Fruit fly (Drosophila melanogaster): ENCODE data around the gene CG3165.

The CG3165 gene

dm6 chr2L:2957547-2958174 lies 19.3 kb upstream of the CG3165 start:
- TF ChIP-seq Mnt (GFP tag; optimal IDR thresholded peaks at IDR 0.05) (peak; percentile 27), CG5204 (GFP tag; optimal IDR thresholded peaks at IDR 0.05) (peak; percentile 89), CG12768 (GFP tag; optimal IDR thresholded peaks at IDR 0.05) (peak; percentile 92), cic (GFP tag; optimal IDR thresholded peaks at IDR 0.05) (peak; percentile 44), CG11617 (GFP tag; optimal IDR thresholded peaks at IDR 0.05) (peak; percentile 82), cnc (optimal IDR thresholded peaks at IDR 0.05) (no peak), pad (GFP tag; optimal IDR thresholded peaks at IDR 0.05) (peak; percentile 71), CG7045 (GFP tag; optimal IDR thresholded peaks at IDR 0.05) (peak; percentile 89), CG14711 (tag; optimal IDR thresholded peaks at IDR 0.05) (peak; percentile 54), CG33017 (tag; optimal IDR thresholded peaks at IDR 0.05) (peak; percentile 67), Crg-1 (GFP tag; optimal IDR thresholded peaks at IDR 0.05) (peak; percentile 35), tj (GFP tag; optimal IDR thresholded peaks at IDR 0.05) (peak; percentile 33), kay (GFP tag; ENCODE audit: borderline replicate concordance) (no peak), Clk (GFP tag; optimal IDR thresholded peaks at IDR 0.05) (peak; percentile 74), CG7101 (tag; optimal IDR thresholded peaks at IDR 0.05) (peak; percentile 74), ovo (GFP tag; optimal IDR thresholded peaks at IDR 0.05) (peak; percentile 42), Hr96 (GFP tag; optimal IDR thresholded peaks at IDR 0.05) (peak; percentile 85), bab1 (GFP tag; optimal IDR thresholded peaks at IDR 0.05) (peak; percentile 24), CG1620 (GFP tag; optimal IDR thresholded peaks at IDR 0.05) (peak; percentile 60), toe (GFP tag; optimal IDR thresholded peaks at IDR 0.05) (peak; percentile 87)

dm6 chr2L:2958858-2959257 lies 18.1 kb upstream of the CG3165 start:
- no peak for TF ChIP-seq tj (GFP tag; optimal IDR thresholded peaks at IDR 0.05)

dm6 chr2L:2966917-2967316 lies 10.0 kb upstream of the CG3165 start:
- no peak for TF ChIP-seq Hr96 (GFP tag; optimal IDR thresholded peaks at IDR 0.05)
- no peak for TF ChIP-seq CG33017 (tag; optimal IDR thresholded peaks at IDR 0.05)
- TF ChIP-seq CG11617 (GFP tag; optimal IDR thresholded peaks at IDR 0.05): no peak
- no peak for TF ChIP-seq cic (GFP tag; optimal IDR thresholded peaks at IDR 0.05)
- no peak for TF ChIP-seq toe (GFP tag; optimal IDR thresholded peaks at IDR 0.05)
- TF ChIP-seq Mnt (GFP tag; optimal IDR thresholded peaks at IDR 0.05): no peak
- no peak for TF ChIP-seq ovo (GFP tag; optimal IDR thresholded peaks at IDR 0.05)
- no peak for TF ChIP-seq CG7045 (GFP tag; optimal IDR thresholded peaks at IDR 0.05)
- TF ChIP-seq kay (GFP tag; ENCODE audit: borderline replicate concordance): no peak
- no peak for TF ChIP-seq CG5204 (GFP tag; optimal IDR thresholded peaks at IDR 0.05)
- no peak for TF ChIP-seq CG1620 (GFP tag; optimal IDR thresholded peaks at IDR 0.05)
- no peak for TF ChIP-seq CG14711 (tag; optimal IDR thresholded peaks at IDR 0.05)
- no peak for TF ChIP-seq cnc (optimal IDR thresholded peaks at IDR 0.05)
- no peak for TF ChIP-seq Clk (GFP tag; optimal IDR thresholded peaks at IDR 0.05)
- TF ChIP-seq bab1 (GFP tag; optimal IDR thresholded peaks at IDR 0.05): no peak
- TF ChIP-seq CG12768 (GFP tag; optimal IDR thresholded peaks at IDR 0.05): no peak
- TF ChIP-seq Crg-1 (GFP tag; optimal IDR thresholded peaks at IDR 0.05): no peak
- TF ChIP-seq pad (GFP tag; optimal IDR thresholded peaks at IDR 0.05): no peak
- no peak for TF ChIP-seq CG7101 (tag; optimal IDR thresholded peaks at IDR 0.05)
- no peak for TF ChIP-seq tj (GFP tag; optimal IDR thresholded peaks at IDR 0.05)

dm6 chr2L:2969438-2969837 lies 7.5 kb upstream of the CG3165 start, which contains the start of gene Ts:
Gene Ts (minus strand): TSS chr2L:2969638.
- TF ChIP-seq CG33017 (tag; optimal IDR thresholded peaks at IDR 0.05) (no peak), bab1 (GFP tag; optimal IDR thresholded peaks at IDR 0.05) (peak; percentile 34)

dm6 chr2L:2972439-2972936 lies 4.4 kb upstream of the CG3165 start, which contains the start of the genes Rrp1 and gammaTub23C:
Gene Rrp1 (minus strand): TSS chr2L:2972508.
Gene gammaTub23C (plus strand): TSS chr2L:2972891.
- TF ChIP-seq kay (GFP tag; ENCODE audit: borderline replicate concordance) (no peak), cic (GFP tag; optimal IDR thresholded peaks at IDR 0.05) (peak; percentile 47), CG12768 (GFP tag; optimal IDR thresholded peaks at IDR 0.05) (peak; percentile 91), tj (GFP tag; optimal IDR thresholded peaks at IDR 0.05) (peak; percentile 72), CG1620 (GFP tag; optimal IDR thresholded peaks at IDR 0.05) (peak; percentile 84), ovo (GFP tag; optimal IDR thresholded peaks at IDR 0.05) (peak; percentile 87), Crg-1 (GFP tag; optimal IDR thresholded peaks at IDR 0.05) (peak; percentile 81), pad (GFP tag; optimal IDR thresholded peaks at IDR 0.05) (peak; percentile 87), CG33017 (tag; optimal IDR thresholded peaks at IDR 0.05) (peak; percentile 87), bab1 (GFP tag; optimal IDR thresholded peaks at IDR 0.05) (peak; percentile 86), Mnt (GFP tag; optimal IDR thresholded peaks at IDR 0.05) (peak; percentile 83), CG7045 (GFP tag; optimal IDR thresholded peaks at IDR 0.05) (peak; percentile 94), toe (GFP tag; optimal IDR thresholded peaks at IDR 0.05) (peak; percentile 91), cnc (optimal IDR thresholded peaks at IDR 0.05) (no peak), CG5204 (GFP tag; optimal IDR thresholded peaks at IDR 0.05) (peak; percentile 90), CG7101 (tag; optimal IDR thresholded peaks at IDR 0.05) (peak; percentile 92), CG14711 (tag; optimal IDR thresholded peaks at IDR 0.05) (peak; percentile 83), Clk (GFP tag; optimal IDR thresholded peaks at IDR 0.05) (peak; percentile 86), Hr96 (GFP tag; optimal IDR thresholded peaks at IDR 0.05) (peak; percentile 80), CG11617 (GFP tag; optimal IDR thresholded peaks at IDR 0.05) (peak; percentile 95)

dm6 chr2L:2979091-2979490 lies 2.2 kb downstream of the CG3165 start, which contains the start of gene CG9643:
Gene CG9643 (minus strand): TSS chr2L:2979288.
- TF ChIP-seq Crg-1 (GFP tag; optimal IDR thresholded peaks at IDR 0.05): no peak
- TF ChIP-seq CG5204 (GFP tag; optimal IDR thresholded peaks at IDR 0.05): no peak
- peak; percentile 92 for TF ChIP-seq Mnt (GFP tag; optimal IDR thresholded peaks at IDR 0.05)
- peak; percentile 7 for TF ChIP-seq bab1 (GFP tag; optimal IDR thresholded peaks at IDR 0.05)
- peak; percentile 8 for TF ChIP-seq CG14711 (tag; optimal IDR thresholded peaks at IDR 0.05)
